Worm (Caenorhabditis elegans) whole organism, L3 larva: ENCODE measurements around the gene R05G6.5.

ENCODE experiments used
- R02D3.7 ChIP-seq: fragments of 150-350 bp; optimal IDR thresholded peaks from 2 replicates; lab custom pipeline; 2014; ENCODE audit warnings: missing biosample characterization, missing genetic modification characterization
- aly-2 ChIP-seq: fragments of 150-350 bp; optimal IDR thresholded peaks from 2 replicates; lab custom pipeline; 2014; ENCODE audit warnings: missing biosample characterization, missing genetic modification characterization
- ceh-16 ChIP-seq: sonication (generic microtip); optimal IDR thresholded peaks from 2 replicates; lab custom pipeline; 2017; ENCODE audit warnings: missing biosample characterization, missing genetic modification characterization
- ceh-82 ChIP-seq: fragments of 150-350 bp; optimal IDR thresholded peaks from 2 replicates; lab custom pipeline; 2014; ENCODE audit warnings: missing biosample characterization, missing genetic modification characterization
- ceh-9 ChIP-seq: sonication (generic microtip); optimal IDR thresholded peaks from 2 replicates; lab custom pipeline; 2018; ENCODE audit warnings: missing biosample characterization, missing genetic modification characterization
- daf-12 ChIP-seq: fragments of 150-350 bp; optimal IDR thresholded peaks from 2 replicates; lab custom pipeline; 2014; ENCODE audit warnings: missing biosample characterization, missing genetic modification reagents, missing genetic modification characterization
- egl-27 ChIP-seq: sonication (generic microtip); optimal IDR thresholded peaks from 4 replicates; lab custom pipeline; 2017; ENCODE audit warnings: missing biosample characterization, missing genetic modification reagents, missing genetic modification characterization
- egl-5 ChIP-seq: fragments of 150-350 bp; optimal IDR thresholded peaks from 2 replicates; lab custom pipeline; 2017; ENCODE audit warnings: missing biosample characterization, missing genetic modification reagents, missing genetic modification characterization, inconsistent platforms
- elt-1 ChIP-seq: fragments of 150-350 bp; optimal IDR thresholded peaks from 2 replicates; lab custom pipeline; 2014; ENCODE audit warnings: missing biosample characterization, missing genetic modification characterization
- elt-2 ChIP-seq: sonication (generic microtip); optimal IDR thresholded peaks from 2 replicates; lab custom pipeline; 2016; ENCODE audit warnings: missing genetic modification reagents, mild to moderate bottlenecking, missing genetic modification characterization, missing compliant biosample characterization
- elt-3 ChIP-seq, 3 experiments: fragments of 150-350 bp in 1 of 3; sonication (generic microtip) in 2 of 3; optimal IDR thresholded peaks; 2 replicates in 2 of 3; 4 replicates in 1 of 3; lab custom pipeline; 2014 to 2017; ENCODE audit warnings: missing biosample characterization in 3 of 3, missing genetic modification characterization in 3 of 3
- fkh-2 ChIP-seq: fragments of 150-350 bp; optimal IDR thresholded peaks from 2 replicates; lab custom pipeline; 2014; ENCODE audit warnings: missing biosample characterization, missing genetic modification reagents, missing genetic modification characterization
- lin-15B ChIP-seq: fragments of 150-350 bp; optimal IDR thresholded peaks from 2 replicates; lab custom pipeline; 2014; ENCODE audit warnings: missing biosample characterization, missing genetic modification characterization
- lsy-12 ChIP-seq: sonication (generic microtip); optimal IDR thresholded peaks from 2 replicates; lab custom pipeline; 2016; ENCODE audit warnings: mild to moderate bottlenecking, missing genetic modification characterization, missing compliant biosample characterization
- nfya-1 ChIP-seq: sonication (generic microtip); optimal IDR thresholded peaks from 2 replicates; lab custom pipeline; 2017; ENCODE audit warnings: missing genetic modification characterization, mild to moderate bottlenecking, missing compliant biosample characterization, antibody characterized with exemption, moderate library complexity; ENCODE audit not compliant: insufficient read depth
- nhr-11 ChIP-seq: fragments of 150-350 bp; optimal IDR thresholded peaks from 2 replicates; lab custom pipeline; 2014; ENCODE audit warnings: missing biosample characterization, missing genetic modification characterization
- nhr-12 ChIP-seq: fragments of 150-350 bp; optimal IDR thresholded peaks from 2 replicates; lab custom pipeline; 2014; ENCODE audit warnings: missing biosample characterization, missing genetic modification characterization
- nhr-23 ChIP-seq: fragments of 150-350 bp; optimal IDR thresholded peaks from 2 replicates; lab custom pipeline; 2014; ENCODE audit warnings: missing biosample characterization, missing genetic modification reagents, missing genetic modification characterization
- nhr-237 ChIP-seq: fragments of 150-350 bp; optimal IDR thresholded peaks from 2 replicates; lab custom pipeline; 2014; ENCODE audit warnings: missing biosample characterization, missing genetic modification characterization
- nhr-25 ChIP-seq: sonication (generic microtip); optimal IDR thresholded peaks from 2 replicates; lab custom pipeline; 2017; ENCODE audit warnings: missing biosample characterization, missing genetic modification characterization
- nhr-28 ChIP-seq: fragments of 150-350 bp; optimal IDR thresholded peaks from 2 replicates; lab custom pipeline; 2014; ENCODE audit warnings: missing biosample characterization, missing genetic modification characterization
- nhr-43 ChIP-seq: sonication (generic microtip); optimal IDR thresholded peaks from 2 replicates; lab custom pipeline; 2016; ENCODE audit warnings: mild to moderate bottlenecking, missing genetic modification characterization, missing compliant biosample characterization; ENCODE audit not compliant: poor library complexity, severe bottlenecking
- nhr-67 ChIP-seq: fragments of 150-350 bp; optimal IDR thresholded peaks from 2 replicates; lab custom pipeline; 2014; ENCODE audit warnings: missing biosample characterization, missing genetic modification characterization
- nhr-76 ChIP-seq: fragments of 150-350 bp; sonication (generic microtip); optimal IDR thresholded peaks from 5 replicates; lab custom pipeline; 2014; ENCODE audit warnings: missing biosample characterization, missing genetic modification characterization
- pha-4 ChIP-seq: fragments of 150-350 bp; optimal IDR thresholded peaks from 2 replicates; lab custom pipeline; 2014; ENCODE audit warnings: missing biosample characterization, missing genetic modification reagents, missing genetic modification characterization
- pqm-1 ChIP-seq: fragments of 150-350 bp; optimal IDR thresholded peaks from 2 replicates; lab custom pipeline; 2017; ENCODE audit warnings: missing biosample characterization, missing genetic modification characterization, inconsistent platforms
- skn-1 ChIP-seq: fragments of 150-350 bp; optimal IDR thresholded peaks from 2 replicates; lab custom pipeline; 2014; ENCODE audit warnings: missing biosample characterization, missing genetic modification characterization
- snpc-4 ChIP-seq: fragments of 150-350 bp; optimal IDR thresholded peaks from 2 replicates; lab custom pipeline; 2014; ENCODE audit warnings: missing biosample characterization, missing genetic modification characterization
- tbx-2 ChIP-seq: sonication (generic microtip); optimal IDR thresholded peaks from 2 replicates; lab custom pipeline; 2016; ENCODE audit warnings: mild to moderate bottlenecking, missing genetic modification characterization, missing compliant biosample characterization
- unc-39 ChIP-seq: sonication (generic microtip); optimal IDR thresholded peaks from 4 replicates; lab custom pipeline; 2017; ENCODE audit warnings: missing biosample characterization, missing genetic modification characterization
- unc-62 ChIP-seq: fragments of 150-350 bp; sonication (generic microtip); optimal IDR thresholded peaks from 4 replicates; lab custom pipeline; 2014; ENCODE audit warnings: missing biosample characterization, missing genetic modification reagents, missing genetic modification characterization
- ztf-4 ChIP-seq: fragments of 150-350 bp; optimal IDR thresholded peaks from 2 replicates; lab custom pipeline; 2014; ENCODE audit warnings: missing biosample characterization, missing genetic modification characterization

Gene R05G6.5

ce11 chrIV:7486201-7486947 lies 21.8 kb upstream of the R05G6.5 start, which contains the start of the genes his-61 and his-62 (continued):
- TF ChIP-seq tbx-2 (tag; lab: Kevin White, UChicago) (no peak), elt-3 (tag; optimal IDR thresholded peaks at IDR 0.05; lab: Kevin White, UChicago) (no peak), nhr-76 (tag; lab: Kevin White, UChicago) (no peak), nhr-11 (tag; lab: Kevin White, UChicago) (no peak), lsy-12 (tag; lab: Kevin White, UChicago) (peak; percentile 63), unc-62 (GFP tag; lab: Kevin White, UChicago) (no peak), unc-39 (no peak), egl-27 (no peak), fkh-2 (no peak), nhr-237 (no peak), R02D3.7 (no peak)

ce11 chrIV:7487554-7488456 lies 20.4 kb upstream of the R05G6.5 start, which contains the start of the genes his-60 and his-59:
Gene his-60, minus strand, starts transcription at chrIV:7487992.
Gene his-59, plus strand, starts transcription at chrIV:7488249.
- TF ChIP-seq lin-15B (tag; lab: Kevin White, UChicago) (peak; percentile 4), R02D3.7 (no peak), pha-4 (peak; percentile 43), snpc-4 (tag; lab: Kevin White, UChicago) (peak; percentile 6), lsy-12 (tag; lab: Kevin White, UChicago) (peak; percentile 6), nhr-25 (tag; lab: Kevin White, UChicago) (peak; percentile 90), egl-5 (no peak), nhr-43 (tag; lab: Kevin White, UChicago) (peak; percentile 51), ceh-16 (tag; lab: Kevin White, UChicago) (no peak), pqm-1 (tag; lab: Kevin White, UChicago) (peak; percentile 33), elt-2 (peak; percentile 27), nfya-1 (tag; lab: Kevin White, UChicago) (no peak), ztf-4 (no peak), ceh-9 (no peak), elt-1 (tag; lab: Kevin White, UChicago) (no peak)

ce11 chrIV:7488457-7488783 lies 19.7 kb upstream of the R05G6.5 start:
- TF ChIP-seq tbx-2 (tag; lab: Kevin White, UChicago) (no peak), skn-1 (tag; lab: Kevin White, UChicago) (no peak), elt-2 (no peak), nhr-76 (tag; lab: Kevin White, UChicago) (no peak), pha-4 (no peak), aly-2 (tag; lab: Kevin White, UChicago) (no peak), nhr-23 (no peak), R02D3.7 (no peak), lsy-12 (tag; lab: Kevin White, UChicago) (no peak)

- TF ChIP-seq nhr-67 (tag; lab: Kevin White, UChicago) (no peak), nhr-28 (tag; lab: Kevin White, UChicago) (no peak), pha-4 (no peak), snpc-4 (tag; lab: Kevin White, UChicago) (no peak), nhr-76 (tag; lab: Kevin White, UChicago) (no peak), ceh-82 (no peak), nfya-1 (tag; lab: Kevin White, UChicago) (no peak), skn-1 (tag; lab: Kevin White, UChicago) (no peak), tbx-2 (tag; lab: Kevin White, UChicago) (no peak), lsy-12 (tag; lab: Kevin White, UChicago) (no peak), daf-12 (tag; lab: Kevin White, UChicago) (no peak), ceh-9 (no peak), nhr-12 (tag; lab: Kevin White, UChicago) (no peak), nhr-11 (tag; lab: Kevin White, UChicago) (no peak), egl-5 (no peak)
These were observed 16.7 kb upstream of the R05G6.5 start, which contains the start of gene F55G1.1 for ce11 chrIV:7491464-7491863. Gene F55G1.1, plus strand, starts transcription at chrIV:7491764.
